Fruit fly (Drosophila melanogaster): ENCODE data around the gene Cyp4s3.

Gene Cyp4s3

DNA sequence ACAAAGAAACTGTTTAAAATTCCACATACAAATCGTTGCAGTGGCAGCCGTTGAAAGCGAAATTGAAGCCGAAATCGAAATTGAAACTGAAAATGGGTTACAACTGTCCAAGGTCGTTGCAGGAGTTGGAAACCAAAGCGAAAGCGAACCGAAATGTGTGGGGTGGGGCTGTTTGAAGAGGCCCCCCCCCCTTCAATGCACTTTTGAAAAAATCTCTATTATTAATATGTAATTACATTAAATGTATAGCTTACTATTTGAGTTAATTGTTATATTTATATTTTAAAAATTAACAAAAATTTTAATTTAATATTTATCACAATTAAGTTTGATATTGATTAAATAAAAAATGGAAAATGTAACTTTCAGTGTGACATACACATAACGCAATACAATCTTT, 5.4 kb upstream of the Cyp4s3 start (continued):
- TF ChIP-seq CG30020 (tag; optimal IDR thresholded peaks at IDR 0.05) (no peak), pan (optimal IDR thresholded peaks at IDR 0.05) (no peak), pan (GFP tag; optimal IDR thresholded peaks at IDR 0.05 in 1 of 2, IDR thresholded peaks at IDR 0.05 in 1 of 2) (peak in 1 of 2 experiments; percentile 56), Myb (GFP tag; optimal IDR thresholded peaks at IDR 0.05) (no peak), CG12391 (tag; optimal IDR thresholded peaks at IDR 0.05) (peak; percentile 42), row (GFP tag; IDR thresholded peaks at IDR 0.05) (peak; percentile 41; the same call in 2 of the 3 replicates), Blimp-1 (GFP tag; optimal IDR thresholded peaks at IDR 0.05) (peak; percentile 99), chn (GFP tag; optimal IDR thresholded peaks at IDR 0.05) (no peak), luna (GFP tag; optimal IDR thresholded peaks at IDR 0.05) (no peak), zen2 (GFP tag; IDR thresholded peaks at IDR 0.05; ENCODE audit: partially characterized antibody) (no peak), zfh2 (GFP tag; optimal IDR thresholded peaks at IDR 0.05) (no peak), CG14014 (GFP tag; IDR thresholded peaks at IDR 0.05) (no peak), dmrt11E (tag; optimal IDR thresholded peaks at IDR 0.05) (no peak), ttk (GFP tag; IDR thresholded peaks at IDR 0.05) (peak; percentile 47; the same call in 1 of the 2 replicates), CG14441 (GFP tag; IDR thresholded peaks at IDR 0.05) (no peak), Fer1 (GFP tag; optimal IDR thresholded peaks at IDR 0.05) (no peak), vvl (GFP tag; IDR thresholded peaks at IDR 0.05) (peak; percentile 40; the same call in 1 of the 2 replicates), CG8765 (GFP tag; IDR thresholded peaks at IDR 0.05) (no peak), vfl (GFP tag; optimal IDR thresholded peaks at IDR 0.05) (no peak), jigr1 (GFP tag; IDR thresholded peaks at IDR 0.05) (no peak), CG14710 (tag; optimal IDR thresholded peaks at IDR 0.05) (peak; percentile 12), CG4360 (GFP tag; IDR thresholded peaks at IDR 0.05) (no peak), CkIIα-i1 (GFP tag; IDR thresholded peaks at IDR 0.05) (no peak), p53 (GFP tag; optimal IDR thresholded peaks at IDR 0.05) (no peak), dati (GFP tag; IDR thresholded peaks at IDR 0.05) (no peak), CG18619 (GFP tag; optimal IDR thresholded peaks at IDR 0.05) (no peak), CG2202 (tag; optimal IDR thresholded peaks at IDR 0.05) (no peak), CG13287 (GFP tag; IDR thresholded peaks at IDR 0.05; ENCODE audit: partially characterized antibody) (no peak), ro (GFP tag; IDR thresholded peaks at IDR 0.05) (no peak), tna (GFP tag; IDR thresholded peaks at IDR 0.05; ENCODE audit: partially characterized antibody) (no peak), Dip2 (GFP tag; IDR thresholded peaks at IDR 0.05) (no peak), CG5180 (GFP tag; optimal IDR thresholded peaks at IDR 0.05) (peak; percentile 54), CG7987 (GFP tag; optimal IDR thresholded peaks at IDR 0.05) (no peak), amos (GFP tag; IDR thresholded peaks at IDR 0.05; ENCODE audit: partially characterized antibody) (no peak), kay (GFP tag; optimal IDR thresholded peaks at IDR 0.05) (no peak), Hr3 (GFP tag; optimal IDR thresholded peaks at IDR 0.05) (no peak), CG32532 (GFP tag; IDR thresholded peaks at IDR 0.05) (no peak), Meics (GFP tag; optimal IDR thresholded peaks at IDR 0.05) (no peak), nerfin-1 (tag; optimal IDR thresholded peaks at IDR 0.05) (no peak), CoRest (tag; optimal IDR thresholded peaks at IDR 0.05) (peak; percentile 15), CG14050 (GFP tag; IDR thresholded peaks at IDR 0.05) (0 out of 3 replicates have a peak, but pooled peaks have one; percentile 13), tgo (GFP tag; IDR thresholded peaks at IDR 0.05) (peak; percentile 39; the same call in 1 of the 3 replicates), Dll (GFP tag; IDR thresholded peaks at IDR 0.05; ENCODE audit: partially characterized antibody) (no peak), Atf-2 (GFP tag; optimal IDR thresholded peaks at IDR 0.05) (no peak), Doc2 (GFP tag; IDR thresholded peaks at IDR 0.05) (no peak), CG4730 (GFP tag; IDR thresholded peaks at IDR 0.05) (no peak), gcm (GFP tag; optimal IDR thresholded peaks at IDR 0.05) (peak; percentile 12), insv (GFP tag; optimal IDR thresholded peaks at IDR 0.05) (no peak), lilli (GFP tag; optimal IDR thresholded peaks at IDR 0.05) (no peak), Sox102F (GFP tag; optimal IDR thresholded peaks at IDR 0.05) (peak; percentile 64), dmrt99B (tag; optimal IDR thresholded peaks at IDR 0.05) (peak; percentile 76), CG4820 (GFP tag; optimal IDR thresholded peaks at IDR 0.05) (no peak)

All from whole organism, embryonic.